Fruit fly (Drosophila melanogaster) whole organism, prepupa: Measurements from ENCODE around the gene dpr20.

Source experiments
- Blimp-1 ChIP-seq: fragments of 200-800 bp; sonication (Bioruptor generic); optimal IDR thresholded peaks from 3 replicates; lab custom pipeline; 2017; ENCODE audit warnings: missing biosample characterization, missing genetic modification characterization, mild to moderate bottlenecking, moderate library complexity, missing genetic modification reagents
- CG10631 ChIP-seq: fragments of 200-800 bp; sonication (Bioruptor generic); optimal IDR thresholded peaks from 2 replicates; lab custom pipeline; 2016; ENCODE audit warnings: missing biosample characterization, missing genetic modification characterization
- CG10669 ChIP-seq: fragments of 200-800 bp; sonication (Bioruptor generic); optimal IDR thresholded peaks from 3 replicates; lab custom pipeline; 2018; ENCODE audit warnings: missing biosample characterization, mild to moderate bottlenecking, missing genetic modification characterization, moderate library complexity
- CG11294 ChIP-seq: fragments of 200-800 bp; sonication (Bioruptor generic); IDR thresholded peaks from 2 replicates; pipeline ENCODE4 v1.3.6; 2022; ENCODE audit warnings: missing biosample characterization, missing genetic modification characterization
- CG11762 ChIP-seq: fragments of 200-800 bp; sonication (Bioruptor generic); optimal IDR thresholded peaks from 3 replicates; lab custom pipeline; 2016; ENCODE audit warnings: missing biosample characterization, missing genetic modification characterization; ENCODE audit not compliant: insufficient read depth
- CG11902 ChIP-seq: fragments of 200-800 bp; sonication (Bioruptor generic); optimal IDR thresholded peaks from 3 replicates; lab custom pipeline; 2016; ENCODE audit warnings: missing biosample characterization, missing genetic modification characterization
- CG15336 ChIP-seq: fragments of 200-800 bp; sonication (Bioruptor generic); IDR thresholded peaks from 2 replicates; pipeline ENCODE4 v1.3.6; 2022; ENCODE audit warnings: missing biosample characterization, missing genetic modification characterization
- CG1621 ChIP-seq: fragments of 200-800 bp; sonication (Bioruptor generic); optimal IDR thresholded peaks from 3 replicates; lab custom pipeline; 2018; ENCODE audit warnings: missing biosample characterization, mild to moderate bottlenecking, missing genetic modification characterization
- CG16779 ChIP-seq: fragments of 200-800 bp; sonication (Bioruptor generic); optimal IDR thresholded peaks from 3 replicates; lab custom pipeline; 2017; ENCODE audit warnings: missing biosample characterization, mild to moderate bottlenecking, missing genetic modification characterization
- CG3032 ChIP-seq: fragments of 200-800 bp; optimal IDR thresholded peaks from 2 replicates; lab custom pipeline; 2019; ENCODE audit warnings: missing biosample characterization, mild to moderate bottlenecking, missing genetic modification characterization, moderate library complexity
- CG32006 ChIP-seq: fragments of 200-800 bp; sonication (Bioruptor generic); optimal IDR thresholded peaks from 3 replicates; lab custom pipeline; 2017; ENCODE audit warnings: missing biosample characterization, mild to moderate bottlenecking, missing genetic modification characterization
- CG34406 ChIP-seq: fragments of 200-800 bp; sonication (Bioruptor generic); optimal IDR thresholded peaks from 3 replicates; lab custom pipeline; 2016; ENCODE audit warnings: missing biosample characterization, missing genetic modification characterization
- CG3919 ChIP-seq: fragments of 200-800 bp; sonication (Bioruptor generic); optimal IDR thresholded peaks from 3 replicates; lab custom pipeline; 2016; ENCODE audit warnings: missing biosample characterization, missing genetic modification characterization
- CG6163 ChIP-seq: fragments of 200-800 bp; sonication (Bioruptor generic); IDR thresholded peaks from 3 replicates; pipeline ENCODE4 v1.3.6; 2022; ENCODE audit warnings: missing biosample characterization, missing genetic modification characterization
- CG6276 ChIP-seq: fragments of 200-800 bp; sonication (Bioruptor generic); optimal IDR thresholded peaks from 2 replicates; lab custom pipeline; 2017; ENCODE audit warnings: missing biosample characterization, mild to moderate bottlenecking, missing genetic modification characterization
- CG6792 ChIP-seq: fragments of 200-800 bp; sonication (Bioruptor generic); optimal IDR thresholded peaks from 3 replicates; lab custom pipeline; 2016; ENCODE audit warnings: missing biosample characterization, missing genetic modification characterization
- CG6808 ChIP-seq: fragments of 200-800 bp; sonication (Bioruptor generic); optimal IDR thresholded peaks from 3 replicates; lab custom pipeline; 2017; ENCODE audit warnings: missing biosample characterization, missing genetic modification characterization, mild to moderate bottlenecking, moderate library complexity, missing genetic modification reagents
- CG6854 ChIP-seq: fragments of 200-800 bp; sonication (Bioruptor generic); optimal IDR thresholded peaks from 2 replicates; lab custom pipeline; 2017; ENCODE audit warnings: missing biosample characterization, mild to moderate bottlenecking, missing genetic modification characterization
- CG8119 ChIP-seq: fragments of 200-800 bp; sonication (Bioruptor generic); IDR thresholded peaks from 3 replicates; pipeline ENCODE4 v1.3.6; 2022; ENCODE audit warnings: missing biosample characterization, missing genetic modification characterization
- CG8632 ChIP-seq: fragments of 200-800 bp; sonication (Bioruptor generic); optimal IDR thresholded peaks from 3 replicates; lab custom pipeline; 2016; ENCODE audit warnings: missing biosample characterization, missing genetic modification characterization
- CG9139 ChIP-seq: fragments of 200-800 bp; sonication (Bioruptor generic); optimal IDR thresholded peaks from 3 replicates; lab custom pipeline; 2017; ENCODE audit warnings: missing biosample characterization, mild to moderate bottlenecking, missing genetic modification characterization
- Eip75B ChIP-seq: fragments of 200-800 bp; sonication (Bioruptor generic); optimal IDR thresholded peaks from 3 replicates; lab custom pipeline; 2016; ENCODE audit warnings: missing biosample characterization, missing genetic modification characterization
- Eip78C ChIP-seq: fragments of 200-800 bp; sonication (Bioruptor generic); peaks from one replicate; lab custom pipeline; 2016; ENCODE audit warnings: missing biosample characterization, missing genetic modification characterization
- Ets96B ChIP-seq: fragments of 200-800 bp; optimal IDR thresholded peaks from 2 replicates; lab custom pipeline; 2019; ENCODE audit warnings: missing biosample characterization, mild to moderate bottlenecking, missing genetic modification characterization, moderate library complexity
- Gug ChIP-seq: fragments of 200-800 bp; sonication (Bioruptor generic); IDR thresholded peaks from 2 replicates; pipeline ENCODE4 v1.3.6; 2022; ENCODE audit warnings: missing biosample characterization, missing genetic modification characterization
- Hr38 ChIP-seq: sonication (Bioruptor generic); optimal IDR thresholded peaks from 2 replicates; lab custom pipeline; 2016; ENCODE audit warnings: missing biosample characterization, missing genetic modification characterization
- Hr39 ChIP-seq: fragments of 200-800 bp; sonication (Bioruptor generic); optimal IDR thresholded peaks from 2 replicates; lab custom pipeline; 2016; ENCODE audit warnings: missing biosample characterization, missing genetic modification characterization
- Hr4 ChIP-seq: fragments of 200-800 bp; sonication (Bioruptor generic); optimal IDR thresholded peaks from 3 replicates; lab custom pipeline; 2016; ENCODE audit warnings: missing biosample characterization, missing genetic modification characterization
- Met ChIP-seq: fragments of 200-800 bp; sonication (Bioruptor generic); optimal IDR thresholded peaks from 3 replicates; lab custom pipeline; 2016; ENCODE audit warnings: missing biosample characterization, missing genetic modification characterization
- Smox ChIP-seq: fragments of 200-800 bp; sonication (Bioruptor generic); optimal IDR thresholded peaks from 3 replicates; lab custom pipeline; 2016; ENCODE audit warnings: missing biosample characterization, missing genetic modification characterization
- Sox14 ChIP-seq: fragments of 200-800 bp; sonication (Bioruptor generic); optimal IDR thresholded peaks from 3 replicates; lab custom pipeline; 2016; ENCODE audit warnings: missing biosample characterization, missing genetic modification characterization
- achi ChIP-seq: fragments of 200-800 bp; sonication (Bioruptor generic); optimal IDR thresholded peaks from 3 replicates; lab custom pipeline; 2016; ENCODE audit warnings: missing biosample characterization, missing genetic modification characterization
- cyc ChIP-seq: fragments of 200-800 bp; sonication (Bioruptor generic); optimal IDR thresholded peaks from 3 replicates; lab custom pipeline; 2016; ENCODE audit warnings: missing biosample characterization, missing genetic modification characterization
- eg ChIP-seq: fragments of 200-800 bp; sonication (Bioruptor generic); IDR thresholded peaks from 3 replicates; pipeline ENCODE4 v1.3.6; 2022; ENCODE audit warnings: missing biosample characterization, missing genetic modification characterization
- esn ChIP-seq: fragments of 200-800 bp; sonication (Bioruptor generic); optimal IDR thresholded peaks from 2 replicates; lab custom pipeline; 2016; ENCODE audit warnings: missing biosample characterization, mild to moderate bottlenecking, missing genetic modification characterization, moderate library complexity
- fkh ChIP-seq: fragments of 200-800 bp; sonication (Bioruptor generic); optimal IDR thresholded peaks from 3 replicates; lab custom pipeline; 2017; ENCODE audit warnings: missing biosample characterization, mild to moderate bottlenecking, missing genetic modification characterization, moderate library complexity
- lz ChIP-seq: fragments of 200-800 bp; sonication (Bioruptor generic); optimal IDR thresholded peaks from 3 replicates; lab custom pipeline; 2016; ENCODE audit warnings: missing biosample characterization, missing genetic modification characterization
- net ChIP-seq: fragments of 200-800 bp; sonication (Bioruptor generic); optimal IDR thresholded peaks from 3 replicates; lab custom pipeline; 2016; ENCODE audit warnings: missing biosample characterization, missing genetic modification characterization
- pdm3 ChIP-seq: fragments of 200-800 bp; sonication (Bioruptor generic); optimal IDR thresholded peaks from 3 replicates; lab custom pipeline; 2016; ENCODE audit warnings: missing biosample characterization, missing genetic modification characterization
- spab ChIP-seq: fragments of 200-800 bp; sonication (Bioruptor generic); optimal IDR thresholded peaks from 2 replicates; lab custom pipeline; 2017; ENCODE audit warnings: missing biosample characterization, mild to moderate bottlenecking, missing genetic modification characterization, missing genetic modification reagents
- ss ChIP-seq, 2 experiments: fragments of 200-800 bp; sonication (Bioruptor generic); optimal IDR thresholded peaks; 2 replicates in 1 of 2; 3 replicates in 1 of 2; lab custom pipeline; 2017 to 2018; ENCODE audit warnings: mild to moderate bottlenecking in 2 of 2, missing biosample characterization in 2 of 2, missing genetic modification characterization in 2 of 2, moderate library complexity in 1 of 2
- vri ChIP-seq: fragments of 200-800 bp; sonication (Bioruptor generic); optimal IDR thresholded peaks from 3 replicates; lab custom pipeline; 2016; ENCODE audit warnings: missing biosample characterization, mild to moderate bottlenecking, missing genetic modification characterization

dpr20 gene

dm6 chr3L:876656-877055 lies 19.6 kb upstream of the dpr20 start:
- TF ChIP-seq vri (GFP tag; lab: Kevin White, UChicago) (no peak), CG9139 (GFP tag; lab: Kevin White, UChicago) (no peak), Hr4 (GFP tag; lab: Kevin White, UChicago) (no peak), CG16779 (tag; lab: Kevin White, UChicago) (no peak), CG11294 (GFP tag; lab: Robert Waterston, UW) (no peak), net (no peak), CG8119 (GFP tag; lab: Robert Waterston, UW) (0 out of 3 replicates have a peak, but pooled peaks have one; percentile 16), CG10631 (no peak), Smox (GFP tag; lab: Kevin White, UChicago) (no peak), CG6792 (GFP tag; lab: Kevin White, UChicago) (no peak), Eip78C (GFP tag; lab: Kevin White, UChicago) (peak; percentile 31), ss (GFP tag; optimal IDR thresholded peaks at IDR 0.05; lab: Kevin White, UChicago) (peak in 1 of 2 experiments; percentile 24)

DNA sequence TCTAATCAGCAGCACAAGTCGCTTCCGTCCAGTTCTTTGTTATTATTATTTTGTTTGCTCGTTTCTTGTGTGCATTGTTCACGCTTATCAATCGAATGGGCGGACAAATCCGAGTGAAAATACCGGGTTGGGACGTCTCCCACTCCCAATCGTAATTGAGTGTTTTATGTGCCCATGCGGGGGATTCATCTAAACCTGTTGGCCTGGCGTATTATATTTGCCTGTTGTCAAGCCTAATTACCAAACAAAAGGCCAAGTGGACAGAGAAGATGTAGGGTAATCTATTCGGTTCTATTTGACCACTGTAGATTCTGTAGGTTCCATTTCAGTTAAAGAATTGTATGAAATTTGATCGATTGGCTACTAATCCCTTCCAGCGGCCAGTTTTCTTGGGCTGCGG lies 19.0 kb upstream of the dpr20 start:
- TF ChIP-seq Blimp-1 (GFP tag; lab: Kevin White, UChicago) (no peak), spab (GFP tag; lab: Kevin White, UChicago) (no peak), achi (no peak), eg (GFP tag; lab: Robert Waterston, UW) (0 out of 3 replicates have a peak, but pooled peaks have one; percentile 35), CG6808 (GFP tag; lab: Kevin White, UChicago) (no peak), Gug (no peak), CG15336 (GFP tag; lab: Robert Waterston, UW) (no peak), vri (GFP tag; lab: Kevin White, UChicago) (no peak), Sox14 (GFP tag; lab: Kevin White, UChicago) (peak; percentile 24), CG1621 (no peak), CG6163 (GFP tag; lab: Robert Waterston, UW) (no peak), Ets96B (tag; lab: Kevin White, UChicago) (no peak), CG11762 (GFP tag; lab: Kevin White, UChicago) (no peak)
- TF ChIP-seq, all 60 proteins: peak for 2

DNA sequence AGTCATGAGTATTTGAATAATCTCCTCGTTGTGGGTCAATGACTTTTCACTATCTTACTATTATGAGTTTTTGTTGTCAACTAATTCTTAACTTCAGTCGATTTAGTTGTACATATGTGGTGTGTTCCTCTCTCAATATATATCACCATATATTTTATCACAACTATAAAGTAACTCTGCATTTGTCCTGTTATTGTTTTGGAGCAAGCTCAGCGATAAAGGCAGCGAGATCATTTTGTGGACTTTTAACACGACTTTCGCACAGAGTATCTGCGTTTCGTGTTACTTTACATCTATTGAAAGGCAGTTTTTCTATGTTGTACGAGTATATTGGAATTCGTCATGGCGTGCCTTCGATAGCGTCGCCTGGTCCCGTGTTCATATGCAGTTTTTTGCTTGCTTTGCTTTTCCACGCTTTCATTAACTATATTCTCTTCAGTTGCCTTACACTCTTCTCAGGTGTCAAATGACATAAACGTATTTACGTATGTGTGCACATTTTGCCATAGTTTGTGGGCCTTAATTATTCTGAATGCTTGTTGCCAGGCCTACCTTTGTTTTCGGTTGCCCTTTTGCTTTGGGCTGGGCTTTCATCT lies 18.5 kb upstream of the dpr20 start:
- TF ChIP-seq CG6163 (GFP tag; lab: Robert Waterston, UW): peak; percentile 35; the same call in 2 of the 3 replicates
- TF ChIP-seq CG10669 (GFP tag; lab: Kevin White, UChicago): no peak
- peak; percentile 4 for TF ChIP-seq Eip78C (GFP tag; lab: Kevin White, UChicago)
- TF ChIP-seq Hr38 (GFP tag; lab: Kevin White, UChicago): no peak
- TF ChIP-seq CG6276: peak; percentile 35
- peak; percentile 54 for TF ChIP-seq CG32006 (GFP tag; lab: Kevin White, UChicago)
- TF ChIP-seq achi: peak; percentile 11
- no peak for TF ChIP-seq CG11902 (GFP tag; lab: Kevin White, UChicago)
- TF ChIP-seq CG3919 (GFP tag; lab: Kevin White, UChicago): no peak
- TF ChIP-seq Hr4 (GFP tag; lab: Kevin White, UChicago): peak; percentile 34
- no peak for TF ChIP-seq CG6808 (GFP tag; lab: Kevin White, UChicago)
- TF ChIP-seq CG16779 (tag; lab: Kevin White, UChicago): no peak
- TF ChIP-seq CG8119 (GFP tag; lab: Robert Waterston, UW): no peak
- peak; percentile 18; the same call in 1 of the 2 replicates for TF ChIP-seq CG15336 (GFP tag; lab: Robert Waterston, UW)

DNA sequence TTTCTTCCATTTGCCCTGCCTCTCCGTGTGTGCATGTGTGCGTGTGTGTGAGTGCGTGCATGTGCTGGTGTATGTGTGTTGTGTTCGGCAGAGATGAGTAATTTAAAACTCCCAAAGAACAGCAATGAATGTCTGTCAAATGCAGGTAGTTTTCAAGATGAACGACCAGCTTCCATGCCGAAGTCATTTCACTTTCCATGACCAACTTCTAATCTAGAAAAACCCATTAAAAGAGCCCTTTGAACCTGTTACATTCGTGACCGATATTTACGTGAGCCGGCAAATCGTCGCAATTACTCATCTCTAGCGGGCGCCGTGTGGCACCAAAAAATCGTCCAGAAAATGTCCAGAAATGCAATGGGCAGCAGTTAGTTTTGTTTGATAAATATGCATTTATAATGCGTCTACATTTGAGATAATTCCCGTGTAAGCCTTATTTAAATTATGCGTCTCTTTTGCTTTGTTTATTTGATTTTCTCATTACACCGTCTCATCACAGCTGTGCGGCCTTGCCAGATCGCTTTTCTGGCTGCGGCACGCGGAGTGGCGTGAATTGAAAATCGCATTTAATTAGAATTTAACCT lies 15.4 kb upstream of the dpr20 start:
- TF ChIP-seq CG3032 (tag; lab: Kevin White, UChicago) (peak; percentile 5), cyc (GFP tag; lab: Kevin White, UChicago) (peak; percentile 52), pdm3 (GFP tag; lab: Kevin White, UChicago) (peak; percentile 44), CG34406 (peak; percentile 56), CG6276 (no peak), CG11762 (GFP tag; lab: Kevin White, UChicago) (peak; percentile 30), fkh (GFP tag; lab: Kevin White, UChicago) (peak; percentile 60), CG6854 (no peak), CG8632 (GFP tag; lab: Kevin White, UChicago) (no peak), ss (GFP tag; optimal IDR thresholded peaks at IDR 0.05; lab: Kevin White, UChicago) (peak in 1 of 2 experiments; percentile 37), CG10669 (GFP tag; lab: Kevin White, UChicago) (peak; percentile 21), Sox14 (GFP tag; lab: Kevin White, UChicago) (peak; percentile 73), CG8119 (GFP tag; lab: Robert Waterston, UW) (no peak; the same call in 2 of the 3 replicates), Eip75B (GFP tag; lab: Kevin White, UChicago) (peak; percentile 40), esn (GFP tag; lab: Kevin White, UChicago) (peak; percentile 76), CG11294 (GFP tag; lab: Robert Waterston, UW) (no peak), Hr39 (GFP tag; lab: Kevin White, UChicago) (peak; percentile 68), Met (GFP tag; lab: Kevin White, UChicago) (peak; percentile 50), lz (GFP tag; lab: Kevin White, UChicago) (peak; percentile 62), CG6808 (GFP tag; lab: Kevin White, UChicago) (no peak), eg (GFP tag; lab: Robert Waterston, UW) (peak; percentile 59; the same call in 2 of the 3 replicates), CG32006 (GFP tag; lab: Kevin White, UChicago) (peak; percentile 59)
